Worm (Caenorhabditis elegans): Measurements from ENCODE around the gene T05A7.1.

Gene T05A7.1

ce11 chrII:4727769-4728168, 49.8 kb downstream of the T05A7.1 start, which contains the start of gene ttr-41:
Gene ttr-41, minus strand, starts transcription at chrII:4727869.
- TF ChIP-seq unc-62 (GFP tag; optimal IDR thresholded peaks at IDR 0.05) (no peak), attf-5 (GFP tag; optimal IDR thresholded peaks at IDR 0.05) (no peak), ztf-25 (GFP tag; IDR thresholded peaks at IDR 0.05) (no peak), ztf-3 (GFP tag; optimal IDR thresholded peaks at IDR 0.05) (no peak), ztf-6 (GFP tag; IDR thresholded peaks at IDR 0.05) (no peak), F10E7.11 (tag; optimal IDR thresholded peaks at IDR 0.05) (no peak), egl-44 (GFP tag; IDR thresholded peaks at IDR 0.05) (no peak), lir-1 (GFP tag; conservative IDR thresholded peaks at IDR 0.05) (no peak), egl-18 (GFP tag; IDR thresholded peaks at IDR 0.05) (no peak), snpc-4 (GFP tag; optimal IDR thresholded peaks at IDR 0.05) (no peak), snpc-4 (tag; optimal IDR thresholded peaks at IDR 0.05) (no peak), Y79H2A.3 (GFP tag; conservative IDR thresholded peaks at IDR 0.05) (no peak), D2030.7 (GFP tag; IDR thresholded peaks at IDR 0.05) (no peak)

- TF ChIP-seq lin-40 (tag; optimal IDR thresholded peaks at IDR 0.05) (peak; percentile 27), ets-4 (GFP tag; optimal IDR thresholded peaks at IDR 0.05) (peak; percentile 50), rec-8 (tag; optimal IDR thresholded peaks at IDR 0.05) (no peak), zfh-2 (GFP tag; conservative IDR thresholded peaks at IDR 0.05) (no peak), cebp-2 (GFP tag; IDR thresholded peaks at IDR 0.05) (no peak), let-607 (tag; optimal IDR thresholded peaks at IDR 0.05) (peak in 1 of 2 experiments; percentile 54), unc-62 (GFP tag; optimal IDR thresholded peaks at IDR 0.05) (no peak), attf-5 (GFP tag; optimal IDR thresholded peaks at IDR 0.05) (peak; percentile 17), tbp1 (GFP tag; optimal IDR thresholded peaks at IDR 0.05) (peak; percentile 19), hmg-1.2 (GFP tag; IDR thresholded peaks at IDR 0.05) (peak; percentile 53; the same call in 1 of the 2 replicates), sea-2 (GFP tag; IDR thresholded peaks at IDR 0.05) (no peak), fkh-3 (tag; optimal IDR thresholded peaks at IDR 0.05) (no peak), ztf-25 (GFP tag; IDR thresholded peaks at IDR 0.05) (no peak), nhr-80 (tag; optimal IDR thresholded peaks at IDR 0.05) (peak; percentile 94), madf-3 (GFP tag; IDR thresholded peaks at IDR 0.05) (no peak), egrh-3 (GFP tag; IDR thresholded peaks at IDR 0.05) (no peak), pha-4 (tag; optimal IDR thresholded peaks at IDR 0.05) (peak; percentile 40), him-1 (tag; optimal IDR thresholded peaks at IDR 0.05) (no peak), egl-18 (GFP tag; IDR thresholded peaks at IDR 0.05) (no peak), tlf-1 (GFP tag; optimal IDR thresholded peaks at IDR 0.05) (peak; percentile 8), Y95B8A.8 (GFP tag; IDR thresholded peaks at IDR 0.05) (no peak)
These were observed 50.7 kb downstream of the T05A7.1 start for ce11 chrII:4728687-4729086.

Data from whole organism, young adult.